Worm (Caenorhabditis elegans) whole organism, mixed stage, embryonic: ENCODE data around the gene R04D3.4.
A peak's percentile ranks its signal among the peaks of the same experiment; 100 is the strongest.

Experiments used
- bed-3 ChIP-seq: fragments of 200-800 bp; sonication (Bioruptor generic); optimal IDR thresholded peaks from 3 replicates; lab custom pipeline; 2018; ENCODE audit warnings: mild to moderate bottlenecking, missing genetic modification characterization, moderate library complexity, missing compliant biosample characterization
- blmp-1 ChIP-seq: fragments of 150-350 bp; optimal IDR thresholded peaks from 2 replicates; lab custom pipeline; 2014; ENCODE audit warnings: missing biosample characterization, missing genetic modification characterization
- ceh-39 ChIP-seq: fragments of 150-350 bp; optimal IDR thresholded peaks from 2 replicates; lab custom pipeline; 2014; ENCODE audit warnings: missing biosample characterization, missing genetic modification characterization
- ceh-43 ChIP-seq: fragments of 200-800 bp; sonication (Bioruptor generic); optimal IDR thresholded peaks from 2 replicates; lab custom pipeline; 2018; ENCODE audit warnings: mild to moderate bottlenecking, missing genetic modification characterization, moderate library complexity, missing compliant biosample characterization
- ceh-83 ChIP-seq: fragments of 200-800 bp; sonication (Bioruptor generic); optimal IDR thresholded peaks from 2 replicates; lab custom pipeline; 2018; ENCODE audit warnings: mild to moderate bottlenecking, missing genetic modification characterization, missing compliant biosample characterization
- ces-1 ChIP-seq: fragments of 150-350 bp; optimal IDR thresholded peaks from 2 replicates; lab custom pipeline; 2014; ENCODE audit warnings: missing biosample characterization, missing genetic modification reagents, missing genetic modification characterization
- cnd-1 ChIP-seq: fragments of 200-800 bp; sonication (Bioruptor generic); optimal IDR thresholded peaks from 2 replicates; lab custom pipeline; 2018; ENCODE audit warnings: mild to moderate bottlenecking, missing genetic modification characterization, missing compliant biosample characterization
- drap-1 ChIP-seq: fragments of 200-800 bp; sonication (Bioruptor generic); optimal IDR thresholded peaks from 3 replicates; lab custom pipeline; 2018; ENCODE audit warnings: mild to moderate bottlenecking, missing genetic modification characterization, missing compliant biosample characterization
- elt-1 ChIP-seq: sonication (generic microtip); optimal IDR thresholded peaks from 2 replicates; lab custom pipeline; 2017; ENCODE audit warnings: missing genetic modification characterization, mild to moderate bottlenecking, missing compliant biosample characterization, antibody characterized with exemption, moderate library complexity, borderline replicate concordance; ENCODE audit not compliant: insufficient read depth
- elt-3 ChIP-seq: fragments of 150-350 bp; optimal IDR thresholded peaks from 2 replicates; lab custom pipeline; 2014; ENCODE audit warnings: missing biosample characterization, missing genetic modification characterization
- flh-1 ChIP-seq: fragments of 200-800 bp; sonication (Bioruptor generic); optimal IDR thresholded peaks from 2 replicates; lab custom pipeline; 2018; ENCODE audit warnings: mild to moderate bottlenecking, missing genetic modification characterization, moderate library complexity, missing compliant biosample characterization
- ham-2 ChIP-seq: fragments of 200-800 bp; sonication (Bioruptor generic); optimal IDR thresholded peaks from 2 replicates; lab custom pipeline; 2018; ENCODE audit warnings: mild to moderate bottlenecking, missing genetic modification characterization, missing compliant biosample characterization
- hlh-1 ChIP-seq: fragments of 150-350 bp; optimal IDR thresholded peaks from 2 replicates; lab custom pipeline; 2014; ENCODE audit warnings: missing biosample characterization, missing genetic modification reagents, missing genetic modification characterization
- lin-13 ChIP-seq: fragments of 150-350 bp; optimal IDR thresholded peaks from 2 replicates; lab custom pipeline; 2014; ENCODE audit warnings: missing biosample characterization, missing genetic modification characterization
- lin-32 ChIP-seq: fragments of 200-800 bp; sonication (Bioruptor generic); optimal IDR thresholded peaks from 2 replicates; lab custom pipeline; 2018; ENCODE audit warnings: mild to moderate bottlenecking, missing genetic modification characterization, missing compliant biosample characterization
- mab-5 ChIP-seq: fragments of 150-350 bp; optimal IDR thresholded peaks from 2 replicates; lab custom pipeline; 2014; ENCODE audit warnings: missing biosample characterization, missing genetic modification characterization
- mep-1 ChIP-seq: fragments of 150-350 bp; optimal IDR thresholded peaks from 2 replicates; lab custom pipeline; 2017; ENCODE audit warnings: missing biosample characterization, missing genetic modification reagents, missing genetic modification characterization, inconsistent platforms
- nhr-2 ChIP-seq: fragments of 150-350 bp; optimal IDR thresholded peaks from 2 replicates; lab custom pipeline; 2014; ENCODE audit warnings: missing biosample characterization, missing genetic modification characterization
- nhr-237 ChIP-seq: fragments of 150-350 bp; optimal IDR thresholded peaks from 2 replicates; lab custom pipeline; 2014; ENCODE audit warnings: missing biosample characterization, missing genetic modification characterization
- nhr-28 ChIP-seq: fragments of 150-350 bp; optimal IDR thresholded peaks from 2 replicates; lab custom pipeline; 2014; ENCODE audit warnings: missing biosample characterization, missing genetic modification characterization
- nhr-76 ChIP-seq: sonication (generic microtip); optimal IDR thresholded peaks from 2 replicates; lab custom pipeline; 2017; ENCODE audit warnings: missing biosample characterization, missing genetic modification characterization
- pha-4 ChIP-seq: fragments of 150-350 bp; optimal IDR thresholded peaks from 2 replicates; lab custom pipeline; 2018; ENCODE audit warnings: missing biosample characterization, missing genetic modification reagents, missing genetic modification characterization
- sem-2 ChIP-seq: fragments of 200-800 bp; sonication (Bioruptor generic); optimal IDR thresholded peaks from 2 replicates; lab custom pipeline; 2018; ENCODE audit warnings: mild to moderate bottlenecking, missing genetic modification characterization, missing compliant biosample characterization
- snpc-4 ChIP-seq: fragments of 150-350 bp; optimal IDR thresholded peaks from 2 replicates; lab custom pipeline; 2014; ENCODE audit warnings: missing biosample characterization, missing genetic modification characterization
- sptf-1 ChIP-seq: sonication (generic microtip); optimal IDR thresholded peaks from 2 replicates; lab custom pipeline; 2017; ENCODE audit warnings: mild to moderate bottlenecking, missing genetic modification characterization, moderate library complexity, missing compliant biosample characterization
- unc-39 ChIP-seq: fragments of 150-350 bp; optimal IDR thresholded peaks from 2 replicates; lab custom pipeline; 2014; ENCODE audit warnings: missing biosample characterization, missing genetic modification characterization
- unc-62 ChIP-seq: fragments of 150-350 bp; optimal IDR thresholded peaks from 2 replicates; lab custom pipeline; 2014; ENCODE audit warnings: missing biosample characterization, missing genetic modification reagents, missing genetic modification characterization
- zip-8 ChIP-seq: fragments of 150-350 bp; optimal IDR thresholded peaks from 2 replicates; lab custom pipeline; 2014; ENCODE audit warnings: missing biosample characterization, missing genetic modification characterization

The R04D3.4 gene

DNA sequence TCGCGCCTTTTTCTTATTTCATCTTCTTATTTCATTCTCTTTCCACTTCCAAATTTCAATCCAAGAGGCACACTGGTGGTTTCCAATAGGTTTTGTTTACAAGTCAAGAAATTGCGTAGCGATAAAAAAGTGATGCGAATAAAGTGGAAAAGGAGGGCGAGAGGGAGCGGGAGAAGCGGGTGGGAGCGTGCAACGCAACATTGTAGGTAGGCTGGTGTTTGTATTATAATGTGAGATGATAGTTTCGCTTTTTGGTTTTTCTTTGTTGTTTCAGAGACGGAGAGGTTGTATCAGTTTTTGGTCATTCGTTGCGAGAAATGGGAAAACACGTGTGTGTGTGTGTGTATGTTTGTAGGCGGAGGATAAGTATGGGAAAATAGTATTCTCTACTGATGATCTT lies 38.5 kb downstream of the R04D3.4 start:
- TF ChIP-seq zip-8 (tag; lab: Kevin White, UChicago) (no peak), mep-1 (tag; lab: Kevin White, UChicago) (no peak), nhr-76 (tag; lab: Kevin White, UChicago) (no peak), pha-4 (tag; lab: Kevin White, UChicago) (no peak), nhr-237 (tag; lab: Kevin White, UChicago) (no peak), unc-62 (GFP tag; lab: Kevin White, UChicago) (no peak), elt-3 (tag; lab: Kevin White, UChicago) (no peak), snpc-4 (tag; lab: Kevin White, UChicago) (no peak), nhr-2 (tag; lab: Kevin White, UChicago) (no peak)

DNA sequence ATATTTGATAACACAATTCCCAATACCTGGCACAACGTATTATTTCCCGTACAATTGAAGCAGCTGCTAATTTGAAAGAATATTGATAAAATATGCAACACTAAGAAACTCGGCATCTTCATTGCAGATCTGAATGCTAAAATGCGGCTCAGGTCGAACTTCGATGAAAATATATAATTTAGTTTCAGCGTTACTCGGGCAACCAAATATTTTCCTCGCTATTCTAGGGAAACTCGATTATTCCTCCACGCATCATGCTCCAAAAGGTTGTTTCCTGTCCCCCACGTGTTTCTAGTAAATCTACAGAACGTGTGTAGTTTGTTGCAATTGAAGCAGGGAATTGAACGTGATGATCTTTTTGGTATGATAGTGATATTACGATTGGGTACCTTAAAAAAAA lies 39.5 kb downstream of the R04D3.4 start:
- TF ChIP-seq drap-1 (GFP tag; lab: Kevin White, UChicago) (no peak), nhr-28 (tag; lab: Kevin White, UChicago) (no peak), cnd-1 (tag; lab: Kevin White, UChicago) (no peak), sem-2 (no peak), ham-2 (GFP tag; lab: Kevin White, UChicago) (no peak), snpc-4 (tag; lab: Kevin White, UChicago) (no peak), mab-5 (tag; lab: Kevin White, UChicago) (no peak), ceh-39 (tag; lab: Kevin White, UChicago) (no peak), lin-32 (GFP tag; lab: Kevin White, UChicago) (no peak), mep-1 (tag; lab: Kevin White, UChicago) (no peak), sptf-1 (tag; lab: Kevin White, UChicago) (no peak), nhr-237 (tag; lab: Kevin White, UChicago) (no peak), flh-1 (GFP tag; lab: Kevin White, UChicago) (no peak), ceh-43 (GFP tag; lab: Kevin White, UChicago) (no peak)

DNA sequence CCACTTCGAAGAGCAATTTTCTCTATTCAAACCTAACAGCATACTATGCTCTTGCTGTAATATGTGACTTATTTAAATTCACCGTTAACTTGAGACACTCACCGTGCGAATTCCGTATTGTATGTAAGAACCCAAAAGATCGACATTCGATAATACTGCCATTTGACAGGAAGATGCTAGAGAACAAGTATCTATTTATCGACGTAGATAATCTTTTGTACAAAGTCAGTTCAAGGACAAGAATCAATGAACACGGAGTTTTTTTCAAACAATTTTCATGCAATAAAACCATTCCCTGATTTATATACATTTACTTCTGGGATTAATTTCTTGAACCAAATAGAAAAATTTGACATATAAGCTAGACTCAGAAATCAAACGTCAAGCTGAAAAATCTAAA lies 40.4 kb downstream of the R04D3.4 start, which contains the start of gene K08H2.7:
Gene K08H2.7, minus strand, starts transcription at position 173 of the 400 bp plus-strand sequence.
- TF ChIP-seq elt-1 (tag; lab: Kevin White, UChicago) (peak; percentile 38), mab-5 (tag; lab: Kevin White, UChicago) (no peak)

DNA sequence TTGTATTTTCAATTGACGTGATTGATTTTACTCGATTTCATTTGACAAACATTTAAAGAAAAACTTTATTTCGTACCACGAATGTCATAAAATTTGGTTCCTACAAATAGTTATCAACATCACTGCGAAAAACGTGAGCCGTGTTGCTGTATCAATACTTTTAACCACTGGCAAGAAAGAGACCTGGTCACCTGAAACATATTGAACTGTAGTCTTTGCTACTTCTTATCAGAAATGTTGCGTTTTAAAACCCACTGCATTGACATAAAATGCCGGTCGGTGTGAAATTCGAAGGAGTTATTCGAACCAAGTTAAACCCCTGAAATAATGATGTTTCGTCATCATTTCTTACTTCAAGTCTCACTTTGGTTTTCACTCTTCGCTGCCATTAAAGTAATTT lies 41.0 kb downstream of the R04D3.4 start:
- no peak for TF ChIP-seq ceh-83 (GFP tag; lab: Kevin White, UChicago)
- TF ChIP-seq blmp-1 (tag; lab: Kevin White, UChicago) = no peak
- no peak for TF ChIP-seq unc-62 (GFP tag; lab: Kevin White, UChicago)
- no peak for TF ChIP-seq nhr-28 (tag; lab: Kevin White, UChicago)
- TF ChIP-seq nhr-2 (tag; lab: Kevin White, UChicago) = no peak
- TF ChIP-seq hlh-1 (tag; lab: Kevin White, UChicago) = no peak
- no peak for TF ChIP-seq zip-8 (tag; lab: Kevin White, UChicago)
- TF ChIP-seq nhr-76 (tag; lab: Kevin White, UChicago) = no peak
- no peak for TF ChIP-seq unc-39 (tag; lab: Kevin White, UChicago)
- TF ChIP-seq elt-1 (tag; lab: Kevin White, UChicago) = no peak
- no peak for TF ChIP-seq ceh-39 (tag; lab: Kevin White, UChicago)
- no peak for TF ChIP-seq bed-3 (GFP tag; lab: Kevin White, UChicago)

- TF ChIP-seq mep-1 (tag; lab: Kevin White, UChicago) (no peak), flh-1 (GFP tag; lab: Kevin White, UChicago) (no peak), ces-1 (GFP tag; lab: Kevin White, UChicago) (peak; percentile 99), hlh-1 (tag; lab: Kevin White, UChicago) (no peak), mab-5 (tag; lab: Kevin White, UChicago) (no peak), lin-13 (tag; lab: Kevin White, UChicago) (no peak)
Observed at ce11 chrX:13246668-13247358, 41.8 kb downstream of the R04D3.4 start.
